Worm (Caenorhabditis elegans): Measurements from ENCODE around the gene C12D8.20.

DNA sequence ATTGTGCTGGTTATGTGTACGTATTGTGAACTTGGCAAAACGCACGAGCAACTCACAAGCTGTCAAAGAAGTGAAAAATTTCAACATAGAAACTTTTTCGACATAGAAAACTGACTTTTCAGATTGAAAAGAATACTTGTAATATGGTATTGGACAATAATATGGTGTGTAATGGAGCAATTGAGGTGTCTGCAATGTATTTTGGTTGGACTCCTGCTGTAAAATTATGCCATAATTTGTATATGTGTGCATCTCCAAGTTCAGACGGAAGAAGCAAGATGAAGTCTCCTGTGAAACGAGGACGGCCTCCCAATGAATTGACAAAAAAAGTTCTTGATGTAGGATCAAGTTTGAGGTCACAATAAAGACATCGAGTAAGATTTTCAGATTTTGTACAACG, 38.3 kb upstream of the C12D8.20 start:
- TF ChIP-seq fkh-10 (GFP tag; optimal IDR thresholded peaks at IDR 0.05) (no peak), sup-37 (GFP tag; optimal IDR thresholded peaks at IDR 0.05) (no peak), nhr-76 (tag; optimal IDR thresholded peaks at IDR 0.05) (no peak), nhr-237 (tag; optimal IDR thresholded peaks at IDR 0.05) (no peak), skn-1 (tag; optimal IDR thresholded peaks at IDR 0.05) (no peak), ama-1 (optimal IDR thresholded peaks at IDR 0.05) (no peak)
